Worm (Caenorhabditis elegans) whole organism, dauer: ENCODE data around the gene ets-8.

Experiments used
- unc-62 ChIP-seq: sonication (generic microtip); optimal IDR thresholded peaks from 2 replicates; lab custom pipeline; 2017; ENCODE audit warnings: missing biosample characterization, missing genetic modification reagents, missing genetic modification characterization

ets-8 gene

ce11 chrIV:1148425-1149151, 11.7 kb downstream of the ets-8 start:
- TF ChIP-seq unc-62 (GFP tag; lab: Kevin White, UChicago), result no peak

DNA sequence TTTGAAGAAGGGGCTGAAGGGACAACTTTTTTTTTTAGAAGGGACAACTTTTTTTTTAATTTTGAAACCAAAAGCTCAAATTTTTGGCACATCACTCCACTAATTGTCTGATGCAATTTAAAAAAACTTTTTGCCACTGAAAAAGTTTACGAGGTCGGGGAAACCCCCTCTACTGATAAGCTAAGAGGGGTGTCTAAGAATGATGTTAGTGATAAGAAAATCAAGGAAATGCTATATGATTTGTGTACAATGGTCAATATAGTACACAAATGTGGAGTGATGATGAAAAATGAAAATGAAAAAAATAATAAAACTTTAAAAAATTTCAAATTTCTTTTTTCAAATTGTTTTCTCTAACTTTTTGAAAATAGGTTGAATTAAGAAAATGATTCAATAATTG, 12.7 kb downstream of the ets-8 start:
- no peak for TF ChIP-seq unc-62 (GFP tag; lab: Kevin White, UChicago)

DNA sequence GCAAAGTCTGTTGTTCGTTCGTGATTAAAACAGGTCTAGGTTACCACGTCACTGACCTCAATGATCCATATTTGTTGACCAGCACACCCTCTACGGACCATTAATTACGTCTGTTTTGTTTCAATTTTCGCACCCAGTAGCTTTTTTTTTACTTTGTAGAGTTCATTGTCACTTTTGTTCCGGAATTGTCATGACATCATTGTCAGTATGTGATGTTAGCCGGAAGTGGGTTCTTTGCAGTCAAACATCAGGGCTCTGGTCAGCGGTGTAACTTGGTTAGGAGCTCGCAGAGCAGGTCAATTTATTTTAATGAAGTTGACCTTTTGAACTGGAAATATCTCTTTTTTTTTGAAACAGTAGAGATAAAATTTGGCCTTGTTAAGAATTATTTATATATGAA, 23.6 kb downstream of the ets-8 start, which contains the start of gene C44B12.6:
C44B12.6 (minus strand) TSS at position 101 of the 400 bp plus-strand sequence.
- no peak for TF ChIP-seq unc-62 (GFP tag; lab: Kevin White, UChicago)

DNA sequence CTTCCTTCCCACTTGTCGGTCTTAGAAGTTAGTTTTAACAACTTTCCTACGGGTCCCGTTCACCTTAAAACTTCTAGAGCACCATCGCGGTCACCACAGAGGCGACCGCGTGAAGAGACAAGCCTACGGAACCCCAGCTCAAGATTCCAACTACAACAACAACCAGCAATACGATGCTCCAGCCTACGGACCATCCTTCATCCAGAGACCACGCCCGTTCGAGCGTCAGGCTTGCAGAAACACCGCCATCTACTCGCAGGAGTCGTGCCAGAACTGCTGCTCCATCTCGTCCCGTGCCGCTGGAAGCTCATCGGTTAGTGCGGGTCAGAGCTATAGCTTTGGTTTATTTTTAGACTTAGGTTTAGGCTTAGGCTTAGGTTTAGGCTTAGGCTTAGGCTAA, 32.4 kb downstream of the ets-8 start:
- TF ChIP-seq unc-62 (GFP tag; lab: Kevin White, UChicago), result no peak

DNA sequence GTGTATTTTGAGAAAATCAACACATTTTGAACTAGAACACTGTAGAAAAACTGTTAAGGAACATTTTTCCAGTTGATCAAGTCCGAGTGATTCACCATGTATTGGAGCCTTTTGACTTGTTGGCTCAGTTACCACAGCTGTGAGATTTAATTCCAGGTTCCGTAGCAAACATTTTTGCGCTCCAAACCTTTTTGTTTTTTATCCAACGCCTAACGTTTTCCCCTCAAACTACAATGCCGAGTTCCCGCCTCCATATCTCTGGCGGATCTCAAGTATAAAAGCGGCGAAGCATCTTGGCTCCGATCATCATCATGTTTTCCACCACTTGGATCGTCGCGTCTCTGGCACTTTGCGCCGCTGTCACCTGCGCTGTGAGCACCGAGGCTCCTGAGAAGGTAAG, 33.8 kb downstream of the ets-8 start, which contains the start of gene perm-2:
perm-2 (plus strand) TSS at position 301 of the 400 bp plus-strand sequence.
- TF ChIP-seq unc-62 (GFP tag; lab: Kevin White, UChicago), result no peak

- TF ChIP-seq unc-62 (GFP tag; lab: Kevin White, UChicago), result no peak
Observed at ce11 chrIV:1124741-1125140, 35.5 kb downstream of the ets-8 start, which contains the start of gene perm-4. Gene perm-4 (minus strand): TSS chrIV:1125107.

- no peak for TF ChIP-seq unc-62 (GFP tag; lab: Kevin White, UChicago)
Observed at ce11 chrIV:1123357-1123756, 36.9 kb downstream of the ets-8 start.

DNA sequence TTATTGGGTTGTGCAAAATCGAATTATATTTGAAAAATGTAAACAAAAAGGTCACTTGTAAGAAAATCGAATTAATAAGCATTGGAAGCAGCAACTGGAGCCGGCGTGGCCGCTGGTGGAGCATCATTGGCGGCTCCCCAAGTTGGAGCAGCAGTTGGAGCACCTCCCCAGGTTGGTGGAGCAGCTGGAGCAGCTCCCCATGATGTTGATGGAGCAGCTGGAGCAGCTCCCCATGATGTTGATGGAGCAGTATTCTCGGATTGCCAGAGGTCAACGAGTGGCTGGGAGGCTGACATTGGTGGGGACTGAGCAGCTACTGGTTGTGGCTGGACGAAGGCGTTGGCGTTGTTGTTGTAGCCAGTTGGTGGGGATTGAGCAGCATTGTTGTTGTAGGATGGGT, 38.8 kb downstream of the ets-8 start:
- no peak for TF ChIP-seq unc-62 (GFP tag; lab: Kevin White, UChicago)

ce11 chrIV:1120865-1121264, 39.4 kb downstream of the ets-8 start:
- no peak for TF ChIP-seq unc-62 (GFP tag; lab: Kevin White, UChicago)

- no peak for TF ChIP-seq unc-62 (GFP tag; lab: Kevin White, UChicago)
Observed at ce11 chrIV:1118566-1118965, 41.7 kb downstream of the ets-8 start, which contains the start of gene srx-13. Gene srx-13 (minus strand): TSS chrIV:1118666.

ce11 chrIV:1113638-1114037, 46.6 kb downstream of the ets-8 start, which contains the start of gene srx-14:
Gene srx-14 (minus strand): TSS chrIV:1113738.
- TF ChIP-seq unc-62 (GFP tag; lab: Kevin White, UChicago), result no peak

DNA sequence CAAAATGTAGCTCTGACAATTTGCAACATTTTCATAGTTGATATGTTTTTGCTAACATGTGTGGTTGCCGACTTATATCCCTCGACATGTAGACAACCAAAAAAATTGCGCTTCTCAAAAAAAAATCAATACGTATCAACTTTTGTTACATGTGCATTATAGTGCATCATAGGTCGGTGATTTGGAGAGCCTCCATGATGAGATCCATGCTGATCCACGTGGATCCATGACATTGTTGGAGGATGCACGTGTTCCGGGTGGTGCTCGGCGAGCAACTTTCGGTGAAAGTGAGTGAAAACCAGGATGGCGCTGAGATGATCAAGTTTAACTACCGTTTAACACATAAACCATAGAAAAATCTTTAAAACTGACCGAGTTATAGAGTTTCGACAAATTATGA, 49.3 kb downstream of the ets-8 start:
- TF ChIP-seq unc-62 (GFP tag; lab: Kevin White, UChicago), result no peak
